Worm (Caenorhabditis elegans): ENCODE data around the gene tbx-37.

ce11 chrIII:11218150-11218841, 8.6 kb downstream of the tbx-37 start, which contains the start of the genes tbx-34 and wht-8:
- no peak for TF ChIP-seq nhr-6 (tag; optimal IDR thresholded peaks at IDR 0.05)
- TF ChIP-seq egl-43 (GFP tag; IDR thresholded peaks at IDR 0.05): no peak
- no peak for TF ChIP-seq nhr-11 (tag; optimal IDR thresholded peaks at IDR 0.05)
- no peak for TF ChIP-seq nhr-28 (tag; optimal IDR thresholded peaks at IDR 0.05)
